Worm (Caenorhabditis elegans) whole organism, L1 larva: ENCODE data around the gene fipr-6.
A peak's percentile ranks its signal among the peaks of the same experiment; 100 is the strongest.

Experiments
- C04F5.9 ChIP-seq: sonication (generic microtip); optimal IDR thresholded peaks from 2 replicates; lab custom pipeline; 2016; ENCODE audit warnings: missing genetic modification characterization, missing compliant biosample characterization
- C16A3.4 ChIP-seq: fragments of 150-350 bp; optimal IDR thresholded peaks from 2 replicates; lab custom pipeline; 2014; ENCODE audit warnings: missing biosample characterization, missing genetic modification characterization
- F16B12.6 ChIP-seq: fragments of 150-350 bp; optimal IDR thresholded peaks from 2 replicates; lab custom pipeline; 2014; ENCODE audit warnings: missing biosample characterization, missing genetic modification characterization
- aha-1 ChIP-seq: fragments of 150-350 bp; optimal IDR thresholded peaks from 2 replicates; lab custom pipeline; 2014; ENCODE audit warnings: missing biosample characterization, missing genetic modification characterization
- blmp-1 ChIP-seq: fragments of 150-350 bp; optimal IDR thresholded peaks from 2 replicates; lab custom pipeline; 2014; ENCODE audit warnings: missing biosample characterization, missing genetic modification characterization
- ceh-8 ChIP-seq: fragments of 200-800 bp; sonication (Bioruptor generic); optimal IDR thresholded peaks from 2 replicates; lab custom pipeline; 2018; ENCODE audit warnings: mild to moderate bottlenecking, missing genetic modification characterization, moderate library complexity, missing compliant biosample characterization
- ceh-82 ChIP-seq, 3 experiments: fragments of 150-350 bp in 1 of 3; sonication (generic microtip) in 2 of 3; optimal IDR thresholded peaks; 2 replicates each; lab custom pipeline; 2014 to 2017; ENCODE audit warnings: missing biosample characterization in 3 of 3, missing genetic modification characterization in 3 of 3
- ceh-88 ChIP-seq: fragments of 200-800 bp; sonication (Bioruptor generic); IDR thresholded peaks from 2 replicates; pipeline ENCODE4 v1.3.6; 2022; ENCODE audit warnings: missing genetic modification characterization, missing compliant biosample characterization
- dpl-1 ChIP-seq, 3 experiments: fragments of 150-350 bp in 2 of 3; sonication (generic microtip) in 1 of 3; optimal IDR thresholded peaks; 2 replicates each; lab custom pipeline; 2014 to 2017; ENCODE audit warnings: missing biosample characterization in 3 of 3, missing genetic modification characterization in 3 of 3, missing genetic modification reagents in 3 of 3
- dsc-1 ChIP-seq: sonication (generic microtip); optimal IDR thresholded peaks from 2 replicates; lab custom pipeline; 2016; ENCODE audit warnings: mild to moderate bottlenecking, missing genetic modification characterization, missing compliant biosample characterization
- efl-1 ChIP-seq, 4 experiments: fragments of 150-350 bp; optimal IDR thresholded peaks in 3 of 4; peaks in 1 of 4; 1 replicate in 1 of 4; 2 replicates in 3 of 4; lab custom pipeline; 2014; ENCODE audit warnings: missing biosample characterization in 2 of 4, missing genetic modification characterization in 2 of 4, missing genetic modification reagents in 2 of 4
- egl-13 ChIP-seq: sonication (generic microtip); optimal IDR thresholded peaks from 2 replicates; lab custom pipeline; 2016; ENCODE audit warnings: missing genotype, missing genetic modification reagents, missing genetic modification characterization, missing compliant biosample characterization
- egl-27 ChIP-seq, 2 experiments: fragments of 150-350 bp in 1 of 2; sonication (generic microtip); optimal IDR thresholded peaks; 3 replicates each; lab custom pipeline; 2017 to 2018; ENCODE audit warnings: missing biosample characterization in 2 of 2, missing genetic modification characterization in 2 of 2, missing genetic modification reagents in 2 of 2
- elt-2 ChIP-seq: sonication (generic microtip); optimal IDR thresholded peaks from 2 replicates; lab custom pipeline; 2016; ENCODE audit warnings: missing genetic modification characterization, mild to moderate bottlenecking, inconsistent platforms, missing compliant biosample characterization, missing genetic modification reagents
- elt-3 ChIP-seq, 6 experiments: fragments of 150-350 bp in 1 of 6; sonication (generic microtip); optimal IDR thresholded peaks; 2 replicates each; lab custom pipeline; 2017 to 2018; ENCODE audit warnings: missing biosample characterization in 6 of 6, missing genetic modification characterization in 6 of 6, inconsistent platforms in 1 of 6
- fkh-4 ChIP-seq: sonication (generic microtip); optimal IDR thresholded peaks from 2 replicates; lab custom pipeline; 2016; ENCODE audit warnings: missing compliant biosample characterization, missing genetic modification characterization, borderline replicate concordance
- fkh-8 ChIP-seq: sonication (generic microtip); optimal IDR thresholded peaks from 2 replicates; lab custom pipeline; 2016; ENCODE audit warnings: mild to moderate bottlenecking, missing genetic modification characterization, missing compliant biosample characterization
- fos-1 ChIP-seq: fragments of 150-350 bp; optimal IDR thresholded peaks from 2 replicates; lab custom pipeline; 2014; ENCODE audit warnings: missing biosample characterization, missing genetic modification characterization
- hlh-17 ChIP-seq: fragments of 200-800 bp; sonication (Bioruptor generic); optimal IDR thresholded peaks from 2 replicates; lab custom pipeline; 2018; ENCODE audit warnings: missing genetic modification characterization, mild to moderate bottlenecking, missing compliant biosample characterization, moderate library complexity, borderline replicate concordance
- isw-1 ChIP-seq: fragments of 200-800 bp; sonication (Bioruptor generic); IDR thresholded peaks from 2 replicates; pipeline ENCODE4 v1.3.6; 2022; ENCODE audit warnings: missing genetic modification characterization, missing compliant biosample characterization
- jun-1 ChIP-seq: fragments of 150-350 bp; optimal IDR thresholded peaks from 2 replicates; lab custom pipeline; 2014; ENCODE audit warnings: missing biosample characterization, missing genetic modification reagents, missing genetic modification characterization
- lin-13 ChIP-seq: fragments of 150-350 bp; optimal IDR thresholded peaks from 2 replicates; lab custom pipeline; 2014; ENCODE audit warnings: missing biosample characterization, missing genetic modification reagents, missing genetic modification characterization
- lin-14 ChIP-seq: fragments of 200-800 bp; sonication (Bioruptor generic); optimal IDR thresholded peaks from 2 replicates; lab custom pipeline; 2018; ENCODE audit warnings: mild to moderate bottlenecking, missing genetic modification characterization, moderate library complexity, missing compliant biosample characterization
- lir-3 ChIP-seq: sonication (generic microtip); optimal IDR thresholded peaks from 2 replicates; lab custom pipeline; 2016; ENCODE audit warnings: mild to moderate bottlenecking, missing genetic modification characterization, moderate library complexity, missing compliant biosample characterization; ENCODE audit not compliant: poor library complexity
- lsy-2 ChIP-seq, 2 experiments: fragments of 150-350 bp; optimal IDR thresholded peaks; 2 replicates each; lab custom pipeline; 2014; ENCODE audit warnings: missing biosample characterization in 2 of 2, missing genetic modification characterization in 2 of 2
- mdl-1 ChIP-seq, 2 experiments: fragments of 150-350 bp; optimal IDR thresholded peaks; 2 replicates each; lab custom pipeline; 2014 to 2017; ENCODE audit warnings: missing biosample characterization in 2 of 2, missing genetic modification characterization in 2 of 2, inconsistent platforms in 1 of 2
- mep-1 ChIP-seq: fragments of 150-350 bp; optimal IDR thresholded peaks from 2 replicates; lab custom pipeline; 2014; ENCODE audit warnings: missing biosample characterization, missing genetic modification characterization
- nhr-19 ChIP-seq: fragments of 200-800 bp; sonication (Bioruptor generic); conservative IDR thresholded peaks from 2 replicates; pipeline ENCODE4 v1.3.6; 2022; ENCODE audit warnings: missing genetic modification characterization, missing compliant biosample characterization
- nhr-71 ChIP-seq: sonication (generic microtip); optimal IDR thresholded peaks from 2 replicates; lab custom pipeline; 2016; ENCODE audit warnings: mild to moderate bottlenecking, missing genetic modification characterization, moderate library complexity, missing compliant biosample characterization
- nhr-84 ChIP-seq: sonication (generic microtip); optimal IDR thresholded peaks from 2 replicates; lab custom pipeline; 2017; ENCODE audit warnings: missing biosample characterization, missing genetic modification characterization
- nhr-85 ChIP-seq: sonication (generic microtip); peaks from one replicate; lab custom pipeline; 2016; ENCODE audit warnings: missing genetic modification characterization, inconsistent platforms, missing compliant biosample characterization
- rnt-1 ChIP-seq: sonication (generic microtip); optimal IDR thresholded peaks from 2 replicates; lab custom pipeline; 2016; ENCODE audit warnings: mild to moderate bottlenecking, missing genetic modification characterization, moderate library complexity, missing compliant biosample characterization
- skn-1 ChIP-seq: fragments of 150-350 bp; optimal IDR thresholded peaks from 2 replicates; lab custom pipeline; 2014; ENCODE audit warnings: missing biosample characterization, missing genetic modification characterization
- snpc-4 ChIP-seq: fragments of 150-350 bp; optimal IDR thresholded peaks from 2 replicates; lab custom pipeline; 2014; ENCODE audit warnings: missing biosample characterization, missing genetic modification characterization
- snu-23 ChIP-seq: sonication (generic microtip); optimal IDR thresholded peaks from 2 replicates; lab custom pipeline; 2016; ENCODE audit warnings: missing genetic modification characterization, missing compliant biosample characterization
- tlp-1 ChIP-seq: fragments of 150-350 bp; optimal IDR thresholded peaks from 2 replicates; lab custom pipeline; 2014; ENCODE audit warnings: missing biosample characterization, missing genetic modification characterization
- unc-130 ChIP-seq: fragments of 150-350 bp; optimal IDR thresholded peaks from 2 replicates; lab custom pipeline; 2017; ENCODE audit warnings: missing biosample characterization, missing genetic modification characterization, inconsistent platforms
- unc-30 ChIP-seq: sonication (generic microtip); optimal IDR thresholded peaks from 2 replicates; lab custom pipeline; 2017; ENCODE audit warnings: missing biosample characterization, missing genetic modification characterization
- zip-4 ChIP-seq: fragments of 200-800 bp; sonication (Bioruptor generic); optimal IDR thresholded peaks from 2 replicates; lab custom pipeline; 2018; ENCODE audit warnings: mild to moderate bottlenecking, missing genetic modification characterization, moderate library complexity, missing compliant biosample characterization
- ztf-11 ChIP-seq, 2 experiments: sonication (generic microtip); optimal IDR thresholded peaks; 2 replicates each; lab custom pipeline; 2016 to 2017; ENCODE audit warnings: missing genetic modification characterization in 2 of 2, missing biosample characterization in 1 of 2, missing compliant biosample characterization in 1 of 2
- ztf-4 ChIP-seq: fragments of 150-350 bp; optimal IDR thresholded peaks from 2 replicates; lab custom pipeline; 2014; ENCODE audit warnings: missing biosample characterization, missing genetic modification characterization

Gene fipr-6

DNA sequence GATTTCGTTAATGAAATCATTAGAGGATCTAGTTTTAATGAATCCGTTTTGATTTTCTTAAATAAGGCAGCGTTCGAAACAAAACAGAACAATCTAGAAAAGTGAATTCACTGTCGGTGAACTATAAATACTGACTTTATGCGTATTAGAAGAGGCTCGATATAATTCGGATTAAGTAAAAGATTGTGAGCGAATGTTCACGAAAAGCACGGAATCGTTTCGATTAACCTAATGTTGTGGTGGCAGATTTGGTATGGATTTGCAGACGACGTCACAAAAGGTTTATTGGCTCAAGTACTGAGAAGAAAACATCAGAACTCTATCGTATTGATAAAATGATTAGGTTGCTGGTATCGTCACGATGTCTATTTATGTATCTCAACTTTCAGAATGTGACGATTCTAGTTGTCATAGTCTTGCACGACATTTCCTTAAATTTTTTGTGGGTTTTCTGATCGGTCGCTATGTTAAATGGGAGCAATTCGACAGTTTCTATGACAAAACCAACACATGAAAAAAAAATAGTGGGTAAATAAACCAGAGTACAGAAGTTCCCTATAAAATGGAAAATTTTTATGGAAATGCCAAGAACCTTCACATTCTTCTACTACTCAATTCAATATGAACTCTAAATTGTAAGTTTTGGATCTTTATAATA lies 1.7 kb upstream of the fipr-6 start, which contains the start of the genes pyt-1 and fipr-7:
Gene pyt-1, minus strand, starts transcription at position 101 of the 658 bp plus-strand sequence.
Gene fipr-7, plus strand, starts transcription at position 608 of the 658 bp plus-strand sequence.
- peak; percentile 61 for TF ChIP-seq dsc-1
- no peak for TF ChIP-seq lsy-2 (tag; optimal IDR thresholded peaks at IDR 0.05; lab: Kevin White, UChicago)

DNA sequence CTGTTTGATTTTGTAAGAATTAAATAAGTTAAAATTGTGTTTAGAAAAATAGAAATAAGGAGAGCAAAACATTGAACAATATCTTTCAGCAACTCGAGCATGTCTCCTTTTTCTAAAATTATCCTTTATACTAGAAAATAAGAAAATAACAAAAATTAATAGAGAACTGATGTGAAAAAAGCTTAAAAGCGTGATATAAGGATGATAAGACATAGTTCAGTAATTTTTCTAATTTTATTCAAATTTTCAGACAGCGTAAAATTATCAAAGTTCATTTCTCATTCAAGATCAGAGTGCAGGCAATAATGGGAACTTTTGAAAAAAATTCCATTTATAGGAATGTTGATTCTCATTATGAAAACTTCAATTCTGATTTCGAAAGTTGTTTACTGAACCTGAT lies 2.3 kb downstream of the fipr-6 start, which contains the start of gene str-182:
Gene str-182, minus strand, starts transcription at position 101 of the 400 bp plus-strand sequence.
- peak; percentile 41 for TF ChIP-seq fkh-8 (tag; lab: Kevin White, UChicago)
- no peak for TF ChIP-seq aha-1 (tag; lab: Kevin White, UChicago)
- TF ChIP-seq nhr-71 (tag; lab: Kevin White, UChicago) = peak; percentile 12
- TF ChIP-seq, all 84 proteins: peak for 2

- TF ChIP-seq zip-4 (no peak), snpc-4 (no peak), fos-1 (no peak), blmp-1 (tag; lab: Kevin White, UChicago) (no peak), F16B12.6 (no peak), nhr-84 (tag; lab: Kevin White, UChicago) (no peak), hlh-17 (no peak), egl-13 (tag; lab: Kevin White, UChicago) (no peak), jun-1 (no peak), isw-1 (GFP tag; lab: Robert Waterston, UW) (no peak), ceh-88 (no peak), mep-1 (tag; lab: Kevin White, UChicago) (no peak), C04F5.9 (tag; lab: Kevin White, UChicago) (no peak), elt-2 (tag; lab: Kevin White, UChicago) (no peak), ztf-11 (tag; optimal IDR thresholded peaks at IDR 0.05; lab: Kevin White, UChicago) (no peak), lir-3 (tag; lab: Kevin White, UChicago) (no peak), elt-3 (tag; optimal IDR thresholded peaks at IDR 0.05; lab: Kevin White, UChicago) (no peak)
These were observed 6.1 kb downstream of the fipr-6 start for ce11 chrV:10237171-10237570.

- TF ChIP-seq efl-1 (optimal IDR thresholded peaks at IDR 0.05; lab: Kevin White, UChicago) (no peak), efl-1 (GFP tag; optimal IDR thresholded peaks at IDR 0.05 in 1 of 2; lab: Kevin White, UChicago) (peak in 1 of 2 experiments; percentile 11), lin-13 (GFP tag; lab: Kevin White, UChicago) (no peak), tlp-1 (tag; lab: Kevin White, UChicago) (no peak), nhr-71 (tag; lab: Kevin White, UChicago) (no peak), unc-30 (tag; lab: Kevin White, UChicago) (no peak), nhr-85 (peak; percentile 53), nhr-19 (GFP tag; lab: Robert Waterston, UW) (no peak)
These were observed 7.0 kb downstream of the fipr-6 start for ce11 chrV:10237959-10238444.

DNA sequence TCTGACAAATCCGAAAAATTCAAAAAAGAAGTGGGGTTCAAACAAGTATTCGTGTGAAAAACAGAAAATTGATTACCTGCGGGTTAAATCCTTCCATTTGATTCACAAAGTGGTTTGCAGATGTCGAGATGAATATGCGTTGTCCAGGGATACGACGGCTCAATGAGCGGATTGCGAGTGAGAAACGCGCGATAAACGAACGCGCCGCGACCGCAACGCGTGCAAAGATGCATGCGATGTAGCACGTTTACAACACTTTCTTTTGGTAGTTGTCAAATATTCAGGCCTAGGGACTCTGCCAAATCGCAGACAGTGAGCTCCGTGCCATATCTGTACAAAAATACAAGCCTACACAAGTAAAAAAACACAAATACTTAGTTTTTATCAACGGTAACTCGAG lies 7.6 kb downstream of the fipr-6 start, which contains the start of gene fubl-1:
Gene fubl-1, minus strand, starts transcription at position 202 of the 400 bp plus-strand sequence.
- peak; percentile 24 for TF ChIP-seq nhr-71 (tag; lab: Kevin White, UChicago)
- TF ChIP-seq ztf-11 (tag; optimal IDR thresholded peaks at IDR 0.05; lab: Kevin White, UChicago) = no peak
- peak; percentile 25 for TF ChIP-seq dsc-1
- TF ChIP-seq fkh-8 (tag; lab: Kevin White, UChicago) = peak; percentile 74
- peak; percentile 9 to 58 for TF ChIP-seq lsy-2 (tag; optimal IDR thresholded peaks at IDR 0.05; lab: Kevin White, UChicago)
- TF ChIP-seq ztf-4 (tag; lab: Kevin White, UChicago) = no peak
- peak in 2 of 3 experiments; percentile 41 to 62 for TF ChIP-seq dpl-1 (GFP tag; optimal IDR thresholded peaks at IDR 0.05; lab: Kevin White, UChicago)
- TF ChIP-seq skn-1 (tag; lab: Kevin White, UChicago) = peak; percentile 28
- no peak for TF ChIP-seq ceh-8 (GFP tag; lab: Kevin White, UChicago)
- no peak for TF ChIP-seq fkh-4 (tag; lab: Kevin White, UChicago)
- TF ChIP-seq lin-13 (GFP tag; lab: Kevin White, UChicago) = no peak
- peak; percentile 43 for TF ChIP-seq lin-14 (GFP tag; lab: Kevin White, UChicago)
- no peak for TF ChIP-seq rnt-1 (tag; lab: Kevin White, UChicago)
- TF ChIP-seq unc-130 (tag; lab: Kevin White, UChicago) = no peak
- peak; percentile 18 for TF ChIP-seq snu-23 (GFP tag; lab: Kevin White, UChicago)
- peak; percentile 37 to 42 for TF ChIP-seq efl-1 (optimal IDR thresholded peaks at IDR 0.05; lab: Kevin White, UChicago)
- peak in 1 of 2 experiments; percentile 27 for TF ChIP-seq efl-1 (GFP tag; optimal IDR thresholded peaks at IDR 0.05 in 1 of 2; lab: Kevin White, UChicago)
- no peak for TF ChIP-seq C04F5.9 (tag; lab: Kevin White, UChicago)
- TF ChIP-seq ceh-82 (tag; optimal IDR thresholded peaks at IDR 0.05; lab: Kevin White, UChicago) = peak in 1 of 3 experiments; percentile 61
- TF ChIP-seq egl-27 (tag; optimal IDR thresholded peaks at IDR 0.05; lab: Kevin White, UChicago) = no peak
- TF ChIP-seq C16A3.4 (tag; lab: Kevin White, UChicago) = peak; percentile 8
- no peak for TF ChIP-seq lir-3 (tag; lab: Kevin White, UChicago)
- no peak for TF ChIP-seq mdl-1 (tag; optimal IDR thresholded peaks at IDR 0.05; lab: Kevin White, UChicago)
- TF ChIP-seq nhr-19 (GFP tag; lab: Robert Waterston, UW) = no peak
